Fruit fly (Drosophila melanogaster) whole organism, wandering third instar larva: ENCODE data around the gene CG13613.

Experiments
- HLH106 ChIP-seq: fragments of 200-800 bp; optimal IDR thresholded peaks from 3 replicates; lab custom pipeline; 2019; ENCODE audit warnings: missing biosample characterization, mild to moderate bottlenecking, missing genetic modification characterization, moderate library complexity
- psq ChIP-seq: fragments of 200-800 bp; sonication (Bioruptor generic); optimal IDR thresholded peaks from 3 replicates; lab custom pipeline; 2017; ENCODE audit warnings: missing biosample characterization, mild to moderate bottlenecking, missing genetic modification characterization, moderate library complexity

- no peak for TF ChIP-seq psq (GFP tag; lab: Kevin White, UChicago)
- TF ChIP-seq HLH106 = no peak
Observed at dm6 chr3R:24368064-24368463, 2.7 kb downstream of the CG13613 start, which contains the start of the genes CG42812 and CG33341.
